Worm (Caenorhabditis elegans) whole organism, early embryonic: ENCODE data around the gene cutl-23.

Experiments
- B0310.2 ChIP-seq: sonication (generic microtip); optimal IDR thresholded peaks from 2 replicates; lab custom pipeline; 2016; ENCODE audit warnings: mild to moderate bottlenecking, missing genetic modification characterization, missing compliant biosample characterization
- F13C5.2 ChIP-seq: sonication (generic microtip); optimal IDR thresholded peaks from 2 replicates; lab custom pipeline; 2017; ENCODE audit warnings: mild to moderate bottlenecking, missing genetic modification characterization, inconsistent platforms, missing compliant biosample characterization
- aly-1 ChIP-seq: sonication (generic microtip); optimal IDR thresholded peaks from 2 replicates; lab custom pipeline; 2016; ENCODE audit warnings: missing genetic modification characterization, missing compliant biosample characterization
- ama-1 ChIP-seq: fragments of 150-350 bp; optimal IDR thresholded peaks from 2 replicates; lab custom pipeline; 2014
- ceh-13 ChIP-seq: fragments of 200-800 bp; sonication (Bioruptor generic); optimal IDR thresholded peaks from 2 replicates; lab custom pipeline; 2018; ENCODE audit warnings: mild to moderate bottlenecking, missing genetic modification characterization, missing compliant biosample characterization
- ceh-36 ChIP-seq: sonication (generic microtip); optimal IDR thresholded peaks from 2 replicates; lab custom pipeline; 2016; ENCODE audit warnings: missing genetic modification characterization, inconsistent platforms, missing compliant biosample characterization
- ets-7 ChIP-seq: sonication (generic microtip); optimal IDR thresholded peaks from 2 replicates; lab custom pipeline; 2016; ENCODE audit warnings: missing genotype, missing genetic modification characterization, missing compliant biosample characterization
- flt-1 ChIP-seq: fragments of 200-800 bp; sonication (Bioruptor generic); IDR thresholded peaks from 2 replicates; pipeline ENCODE4 v1.3.6; 2022; ENCODE audit warnings: missing genetic modification characterization, missing compliant biosample characterization
- hmbx-1 ChIP-seq: sonication (generic microtip); optimal IDR thresholded peaks from 2 replicates; lab custom pipeline; 2016; ENCODE audit warnings: mild to moderate bottlenecking, missing genetic modification characterization, missing compliant biosample characterization
- hmg-4 ChIP-seq: fragments of 200-800 bp; sonication (Bioruptor generic); optimal IDR thresholded peaks from 2 replicates; lab custom pipeline; 2018; ENCODE audit warnings: mild to moderate bottlenecking, missing genetic modification characterization, missing compliant biosample characterization
- hnd-1 ChIP-seq: sonication (generic microtip); optimal IDR thresholded peaks from 2 replicates; lab custom pipeline; 2016; ENCODE audit warnings: missing genetic modification characterization, missing compliant biosample characterization
- pes-1 ChIP-seq: fragments of 200-800 bp; sonication (Bioruptor generic); IDR thresholded peaks from 2 replicates; pipeline ENCODE4 v1.3.6; 2022; ENCODE audit warnings: missing genetic modification reagents, missing genetic modification characterization, missing compliant biosample characterization
- scrt-1 ChIP-seq: fragments of 200-800 bp; sonication (Bioruptor generic); IDR thresholded peaks from 2 replicates; pipeline ENCODE4 v1.3.6; 2022; ENCODE audit warnings: missing genetic modification characterization, missing compliant biosample characterization
- sea-1 ChIP-seq: fragments of 200-800 bp; sonication (Bioruptor generic); conservative IDR thresholded peaks from 2 replicates; pipeline ENCODE4 v1.3.6; 2022; ENCODE audit warnings: missing genetic modification characterization, missing compliant biosample characterization
- tbx-11 ChIP-seq: fragments of 200-800 bp; sonication (Bioruptor generic); IDR thresholded peaks from 2 replicates; pipeline ENCODE4 v1.3.6; 2022; ENCODE audit warnings: missing genetic modification characterization, missing compliant biosample characterization
- tbx-37 ChIP-seq: fragments of 200-800 bp; sonication (Bioruptor generic); conservative IDR thresholded peaks from 2 replicates; pipeline ENCODE4 v1.3.6; 2022; ENCODE audit warnings: missing genetic modification reagents, missing genetic modification characterization, missing compliant biosample characterization
- tra-4 ChIP-seq: sonication (generic microtip); optimal IDR thresholded peaks from 2 replicates; lab custom pipeline; 2017; ENCODE audit warnings: missing genetic modification characterization, missing compliant biosample characterization

Gene cutl-23

DNA sequence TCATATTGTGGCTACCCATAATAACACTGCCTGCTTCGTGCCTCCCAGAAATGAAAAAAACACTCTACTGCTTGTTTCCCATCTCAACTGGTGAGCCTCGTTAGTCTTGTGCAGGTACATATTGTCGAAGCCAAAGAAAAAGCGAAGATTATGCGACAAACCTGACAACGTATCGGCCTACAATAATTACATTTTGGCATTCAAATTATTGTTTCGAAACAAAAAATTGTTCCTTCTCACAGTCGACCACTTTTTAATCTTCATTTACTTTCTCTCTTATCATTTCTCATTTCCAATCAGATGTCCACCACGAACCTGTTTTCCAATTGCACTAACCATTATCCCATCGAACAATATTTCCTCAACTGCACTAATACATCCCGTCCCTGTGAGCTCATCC lies 26.9 kb upstream of the cutl-23 start, which contains the start of gene B0244.15:
Gene B0244.15 (plus strand): TSS at position 301 of the 400 bp plus-strand sequence.
- TF ChIP-seq pes-1 (GFP tag; lab: Robert Waterston, UW) = no peak
- TF ChIP-seq ceh-36 (tag; lab: Kevin White, UChicago) = no peak
- TF ChIP-seq aly-1 (tag; lab: Kevin White, UChicago) = no peak
- no peak for TF ChIP-seq F13C5.2 (tag; lab: Kevin White, UChicago)
- no peak for TF ChIP-seq B0310.2
- no peak for TF ChIP-seq ceh-13 (GFP tag; lab: Kevin White, UChicago)

DNA sequence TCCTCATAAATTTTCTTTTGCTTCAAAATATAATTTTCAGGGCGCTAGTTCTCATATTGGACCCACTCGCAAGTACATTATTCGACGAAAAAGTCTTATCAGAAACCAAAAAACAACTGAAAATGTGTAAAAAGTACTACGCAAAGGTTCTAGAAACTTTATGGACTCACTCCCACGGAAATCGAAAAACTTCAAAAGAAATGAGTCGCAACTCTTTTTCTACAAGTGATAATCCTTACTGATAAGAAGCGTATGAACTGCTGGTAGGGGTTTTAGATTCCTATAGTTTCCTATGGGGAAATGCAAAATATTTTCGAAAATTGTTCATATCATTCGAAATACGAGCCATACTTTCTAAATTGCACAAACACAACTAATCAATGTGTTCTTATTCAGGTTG lies 25.4 kb upstream of the cutl-23 start, which contains the start of gene B0244.5:
Gene B0244.5 (plus strand): TSS at position 301 of the 400 bp plus-strand sequence.
- TF ChIP-seq tbx-11 (GFP tag; lab: Robert Waterston, UW) = no peak
- no peak for TF ChIP-seq hmg-4
- TF ChIP-seq tra-4 (tag; lab: Kevin White, UChicago) = no peak
- no peak for TF ChIP-seq ama-1 (lab: Kevin White, UChicago)
- no peak for TF ChIP-seq B0310.2
- no peak for TF ChIP-seq pes-1 (GFP tag; lab: Robert Waterston, UW)
- TF ChIP-seq tbx-37 (GFP tag; lab: Robert Waterston, UW) = no peak
- no peak for TF ChIP-seq aly-1 (tag; lab: Kevin White, UChicago)
- TF ChIP-seq hnd-1 (tag; lab: Kevin White, UChicago) = no peak
- TF ChIP-seq ceh-13 (GFP tag; lab: Kevin White, UChicago) = no peak
- no peak for TF ChIP-seq ets-7
- TF ChIP-seq flt-1 (GFP tag; lab: Robert Waterston, UW) = no peak
- no peak for TF ChIP-seq ceh-36 (tag; lab: Kevin White, UChicago)
- no peak for TF ChIP-seq hmbx-1 (tag; lab: Kevin White, UChicago)
- TF ChIP-seq F13C5.2 (tag; lab: Kevin White, UChicago) = no peak
- TF ChIP-seq sea-1 (GFP tag; lab: Robert Waterston, UW) = no peak
- TF ChIP-seq scrt-1 (GFP tag; lab: Robert Waterston, UW) = no peak

DNA sequence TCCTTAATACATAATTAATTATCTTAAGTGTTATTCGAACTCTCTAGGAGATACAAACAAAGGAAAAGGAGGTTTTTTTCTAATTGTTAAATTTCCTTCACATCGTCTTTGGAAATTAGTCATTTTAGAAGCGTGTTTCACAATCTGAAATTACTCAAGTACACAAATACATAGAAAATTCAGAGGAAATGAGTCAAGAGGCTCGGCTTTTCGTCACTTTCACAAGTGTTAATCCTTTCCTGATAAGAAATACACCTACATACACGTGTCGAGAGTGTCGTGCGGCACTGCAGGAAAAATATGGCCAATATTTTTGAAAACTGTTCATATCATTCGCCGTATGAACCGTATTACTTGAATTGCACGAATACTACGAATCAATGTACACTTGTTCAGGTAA lies 22.8 kb upstream of the cutl-23 start, which contains the start of gene B0244.4:
Gene B0244.4 (plus strand): TSS at position 301 of the 400 bp plus-strand sequence.
- no peak for TF ChIP-seq tra-4 (tag; lab: Kevin White, UChicago)
- TF ChIP-seq sea-1 (GFP tag; lab: Robert Waterston, UW) = no peak
- TF ChIP-seq hmbx-1 (tag; lab: Kevin White, UChicago) = no peak
- no peak for TF ChIP-seq ama-1 (lab: Kevin White, UChicago)

DNA sequence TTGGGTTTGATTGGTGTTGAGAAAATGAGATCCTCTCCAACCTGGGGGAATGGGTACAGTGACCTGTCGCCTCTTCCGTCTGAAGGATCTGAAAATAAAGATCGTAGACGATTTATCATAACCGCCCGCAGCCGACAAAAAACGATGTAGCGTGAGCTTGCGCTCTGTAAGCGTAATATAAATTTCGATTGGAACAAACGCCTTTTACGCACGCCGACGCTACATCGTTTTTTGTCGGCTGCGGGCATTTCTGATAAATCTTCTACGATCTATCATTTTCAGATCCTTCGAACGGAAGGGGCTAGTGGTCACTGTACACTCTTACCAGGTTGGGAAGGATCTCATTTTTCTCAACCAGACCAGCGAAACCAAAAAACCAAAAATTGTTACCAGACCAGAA lies 21.6 kb upstream of the cutl-23 start:
- no peak for TF ChIP-seq ceh-36 (tag; lab: Kevin White, UChicago)
- TF ChIP-seq sea-1 (GFP tag; lab: Robert Waterston, UW) = no peak
- TF ChIP-seq pes-1 (GFP tag; lab: Robert Waterston, UW) = no peak
- no peak for TF ChIP-seq B0310.2
- TF ChIP-seq scrt-1 (GFP tag; lab: Robert Waterston, UW) = no peak
- no peak for TF ChIP-seq ets-7
- no peak for TF ChIP-seq tbx-37 (GFP tag; lab: Robert Waterston, UW)
- TF ChIP-seq flt-1 (GFP tag; lab: Robert Waterston, UW) = no peak
- no peak for TF ChIP-seq ceh-13 (GFP tag; lab: Kevin White, UChicago)
- no peak for TF ChIP-seq aly-1 (tag; lab: Kevin White, UChicago)
- no peak for TF ChIP-seq tra-4 (tag; lab: Kevin White, UChicago)
- TF ChIP-seq F13C5.2 (tag; lab: Kevin White, UChicago) = no peak
- no peak for TF ChIP-seq tbx-11 (GFP tag; lab: Robert Waterston, UW)
- no peak for TF ChIP-seq hmg-4
- TF ChIP-seq ama-1 (lab: Kevin White, UChicago) = no peak
- TF ChIP-seq hmbx-1 (tag; lab: Kevin White, UChicago) = no peak
- TF ChIP-seq hnd-1 (tag; lab: Kevin White, UChicago) = no peak

DNA sequence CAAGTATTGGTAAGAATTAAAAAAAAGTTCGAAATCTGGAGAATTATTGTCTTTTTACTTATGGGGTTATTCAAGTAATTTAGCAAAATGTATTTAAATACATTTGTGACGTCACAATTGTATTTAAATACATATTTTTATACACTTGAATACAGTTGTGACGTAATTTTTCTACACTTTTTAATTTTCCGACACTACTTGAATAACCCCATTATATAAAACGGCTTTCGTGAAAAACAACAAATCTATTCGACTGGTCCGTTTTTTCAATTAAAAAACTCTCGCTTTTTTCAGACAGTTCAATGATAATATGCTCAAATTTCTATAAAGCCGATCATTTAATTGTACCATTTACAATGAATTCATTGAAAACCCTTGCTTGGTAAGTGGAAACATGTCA lies 19.5 kb upstream of the cutl-23 start:
- TF ChIP-seq ets-7 (no peak), hmg-4 (no peak), pes-1 (GFP tag; lab: Robert Waterston, UW) (no peak), B0310.2 (no peak), F13C5.2 (tag; lab: Kevin White, UChicago) (no peak)

DNA sequence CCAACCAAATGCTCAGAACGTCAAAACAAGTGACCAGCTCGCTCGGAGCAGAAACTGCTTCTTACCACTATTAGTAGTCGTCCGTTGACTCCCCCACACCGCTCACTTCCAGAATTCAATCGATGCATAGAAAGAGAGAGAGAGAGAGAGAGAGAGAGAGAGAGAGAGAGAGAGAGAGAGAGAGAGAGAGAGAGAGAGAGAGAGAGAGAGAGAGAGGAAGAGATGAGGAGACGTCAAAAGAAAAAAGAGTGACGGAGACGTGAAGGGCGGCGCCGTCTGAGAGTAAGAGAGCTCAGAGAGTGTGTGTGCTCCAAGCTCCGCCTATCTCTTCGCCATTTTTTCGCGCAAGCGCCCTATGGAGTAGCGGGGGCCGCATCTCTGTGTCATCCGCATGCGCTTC lies 14.8 kb upstream of the cutl-23 start, which contains the start of gene ida-1:
Gene ida-1 (plus strand): TSS at position 336 of the 400 bp plus-strand sequence.
- TF ChIP-seq tbx-11 (GFP tag; lab: Robert Waterston, UW) (no peak), scrt-1 (GFP tag; lab: Robert Waterston, UW) (no peak), hnd-1 (tag; lab: Kevin White, UChicago) (no peak)

DNA sequence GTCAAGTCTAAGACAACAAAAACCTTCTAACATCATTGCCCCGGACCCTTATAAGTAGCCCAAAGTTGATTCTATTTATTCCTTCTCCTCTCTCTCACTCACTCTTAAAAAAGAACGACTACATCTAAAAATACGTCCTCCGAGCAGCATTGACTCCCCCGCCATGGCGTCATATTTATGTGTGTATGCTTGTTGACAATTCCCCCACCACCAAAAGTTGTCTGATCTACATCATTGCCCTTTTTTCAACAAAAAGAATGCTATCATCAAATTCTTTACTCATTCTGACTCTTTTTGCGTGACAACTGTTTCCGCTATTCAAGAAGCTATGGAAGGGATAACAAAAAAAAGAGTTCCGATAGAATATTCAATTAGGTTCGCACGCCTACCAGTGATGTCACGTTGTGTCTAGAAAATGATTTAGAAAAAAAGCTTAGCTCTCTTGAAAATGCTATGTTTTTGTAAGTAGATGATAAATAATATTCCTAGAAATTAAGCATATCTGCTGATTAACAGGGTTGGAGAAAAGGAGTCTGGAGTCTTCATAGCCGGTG lies 12.4 kb upstream of the cutl-23 start:
- TF ChIP-seq sea-1 (GFP tag; lab: Robert Waterston, UW) (no peak), hmbx-1 (tag; lab: Kevin White, UChicago) (no peak), pes-1 (GFP tag; lab: Robert Waterston, UW) (no peak), tbx-37 (GFP tag; lab: Robert Waterston, UW) (no peak), scrt-1 (GFP tag; lab: Robert Waterston, UW) (no peak), B0310.2 (no peak), aly-1 (tag; lab: Kevin White, UChicago) (no peak), tra-4 (tag; lab: Kevin White, UChicago) (no peak), ceh-13 (GFP tag; lab: Kevin White, UChicago) (no peak), flt-1 (GFP tag; lab: Robert Waterston, UW) (no peak), hmg-4 (no peak), hnd-1 (tag; lab: Kevin White, UChicago) (no peak), tbx-11 (GFP tag; lab: Robert Waterston, UW) (no peak), ama-1 (lab: Kevin White, UChicago) (no peak), ets-7 (no peak), ceh-36 (tag; lab: Kevin White, UChicago) (no peak), F13C5.2 (tag; lab: Kevin White, UChicago) (no peak)
